Worm (Caenorhabditis elegans): ENCODE results near the gene clec-83.

The clec-83 gene

ce11 chrIV:2799389-2799788 lies 41.9 kb downstream of the clec-83 start, which contains the start of gene Y54G2A.10:
TSS of gene Y54G2A.10 (plus strand) at chrIV:2799689.
- TF ChIP-seq hsf-1 (GFP tag; IDR thresholded peaks at IDR 0.05) (no peak), efl-1 (GFP tag; optimal IDR thresholded peaks at IDR 0.05) (no peak), bed-2 (GFP tag; IDR thresholded peaks at IDR 0.05) (no peak), zfh-2 (GFP tag; conservative IDR thresholded peaks at IDR 0.05) (no peak), nhr-27 (tag; optimal IDR thresholded peaks at IDR 0.05) (no peak), ama-1 (optimal IDR thresholded peaks at IDR 0.05) (no peak), ama-1 (GFP tag; optimal IDR thresholded peaks at IDR 0.05) (no peak), B0336.3 (GFP tag; IDR thresholded peaks at IDR 0.05) (no peak), rec-8 (tag; optimal IDR thresholded peaks at IDR 0.05) (no peak), D2030.7 (GFP tag; IDR thresholded peaks at IDR 0.05) (no peak), egl-18 (GFP tag; IDR thresholded peaks at IDR 0.05) (no peak), F55B11.4 (tag; optimal IDR thresholded peaks at IDR 0.05; ENCODE audit: borderline replicate concordance, insufficient read depth) (no peak), ZK185.1 (tag; optimal IDR thresholded peaks at IDR 0.05; ENCODE audit: poor library complexity, severe bottlenecking) (no peak), Y67H2A.10 (GFP tag; conservative IDR thresholded peaks at IDR 0.05) (no peak), K12H6.12 (tag; optimal IDR thresholded peaks at IDR 0.05) (no peak)

- TF ChIP-seq Y79H2A.3 (GFP tag; conservative IDR thresholded peaks at IDR 0.05) (no peak), nhr-80 (tag; optimal IDR thresholded peaks at IDR 0.05) (peak; percentile 63), ceh-27 (GFP tag; optimal IDR thresholded peaks at IDR 0.05) (no peak)
Measured at ce11 chrIV:2798339-2798738, 42.9 kb downstream of the clec-83 start, which contains the start of gene Y54G2A.52. TSS of gene Y54G2A.52 (minus strand) at chrIV:2798686.

- TF ChIP-seq unc-62 (GFP tag; optimal IDR thresholded peaks at IDR 0.05), result no peak
Measured at ce11 chrIV:2793956-2794355, 47.3 kb downstream of the clec-83 start.
